Fruit fly (Drosophila melanogaster): Measurements from ENCODE around the gene Whamy.
A peak's percentile ranks its signal among the peaks of the same experiment; 100 is the strongest.

Whamy gene

dm6 chr3R:9783240-9783917, 9.2 kb upstream of the Whamy start:
- TF ChIP-seq PHDP (tag; optimal IDR thresholded peaks at IDR 0.05) (peak; percentile 26), CG18599 (GFP tag; optimal IDR thresholded peaks at IDR 0.05) (peak; percentile 7), usp (GFP tag; optimal IDR thresholded peaks at IDR 0.05) (no peak), unpg (GFP tag; optimal IDR thresholded peaks at IDR 0.05) (peak; percentile 47), dmrt11E (tag; optimal IDR thresholded peaks at IDR 0.05) (peak; percentile 2), tap (tag; optimal IDR thresholded peaks at IDR 0.05) (peak; percentile 14), bigmax (GFP tag; optimal IDR thresholded peaks at IDR 0.05) (peak; percentile 66), dysf (GFP tag; IDR thresholded peaks at IDR 0.05) (no peak), gsb-n (tag; optimal IDR thresholded peaks at IDR 0.05) (peak; percentile 14), sens (GFP tag) (peak; percentile 25), vvl (GFP tag; IDR thresholded peaks at IDR 0.05) (0 out of 2 replicates have a peak, but pooled peaks have one; percentile 8), CG2678 (tag; optimal IDR thresholded peaks at IDR 0.05) (peak; percentile 25), CG3847 (GFP tag; IDR thresholded peaks at IDR 0.05) (no peak), Pdp1 (GFP tag; optimal IDR thresholded peaks at IDR 0.05) (peak in 1 of 2 experiments; percentile 95), ATbp (GFP tag; optimal IDR thresholded peaks at IDR 0.05) (peak; percentile 29), Fer1 (GFP tag; optimal IDR thresholded peaks at IDR 0.05) (peak; percentile 2), Ptx1 (GFP tag; IDR thresholded peaks at IDR 0.05) (peak; percentile 16; the same call in 1 of the 2 replicates), gem (tag; optimal IDR thresholded peaks at IDR 0.05) (peak; percentile 73), prd (optimal IDR thresholded peaks at IDR 0.05) (no peak), prd (GFP tag; IDR thresholded peaks at IDR 0.05) (0 out of 3 replicates have a peak, but pooled peaks have one; percentile 17), CG11696 (GFP tag; IDR thresholded peaks at IDR 0.05) (peak; percentile 79), CG7839 (tag; optimal IDR thresholded peaks at IDR 0.05) (peak; percentile 41), CG12155 (GFP tag; optimal IDR thresholded peaks at IDR 0.05) (no peak), bab2 (GFP tag; optimal IDR thresholded peaks at IDR 0.05) (no peak), bsh (GFP tag; optimal IDR thresholded peaks at IDR 0.05) (peak in 1 of 2 experiments; percentile 33), CG2712 (tag; optimal IDR thresholded peaks at IDR 0.05) (peak; percentile 35), CG11560 (tag; IDR thresholded peaks at IDR 0.05) (no peak), lov (optimal IDR thresholded peaks at IDR 0.05) (no peak), lov (GFP tag; IDR thresholded peaks at IDR 0.05) (no peak), CG18262 (tag; optimal IDR thresholded peaks at IDR 0.05) (peak; percentile 27), so (GFP tag; IDR thresholded peaks at IDR 0.05) (0 out of 3 replicates have a peak, but pooled peaks have one; percentile 25), Hr51 (GFP tag; optimal IDR thresholded peaks at IDR 0.05) (peak in 1 of 2 experiments; percentile 36), CG3065 (GFP tag; optimal IDR thresholded peaks at IDR 0.05) (no peak), row (GFP tag; IDR thresholded peaks at IDR 0.05) (peak; percentile 41; the same call in 1 of the 3 replicates), CG17829 (tag; optimal IDR thresholded peaks at IDR 0.05) (no peak), CG31441 (GFP tag; IDR thresholded peaks at IDR 0.05) (peak; percentile 39; the same call in 1 of the 2 replicates), Sox100B (GFP tag; optimal IDR thresholded peaks at IDR 0.05) (no peak), zen2 (GFP tag; IDR thresholded peaks at IDR 0.05; ENCODE audit: partially characterized antibody) (no peak), Atf-2 (GFP tag; optimal IDR thresholded peaks at IDR 0.05) (no peak), nmo (GFP tag; optimal IDR thresholded peaks at IDR 0.05) (peak; percentile 5), CG7556 (GFP tag; optimal IDR thresholded peaks at IDR 0.05) (peak; percentile 45), Hr78 (GFP tag; optimal IDR thresholded peaks at IDR 0.05) (peak in 1 of 2 experiments; percentile 52), Dek (tag; optimal IDR thresholded peaks at IDR 0.05) (peak; percentile 9), Xbp1 (GFP tag; optimal IDR thresholded peaks at IDR 0.05) (peak; percentile 6), HLH4C (GFP tag; IDR thresholded peaks at IDR 0.05; ENCODE audit: partially characterized antibody) (no peak), CG2120 (GFP tag; optimal IDR thresholded peaks at IDR 0.05) (peak; percentile 24), MTF-1 (GFP tag; optimal IDR thresholded peaks at IDR 0.05; ENCODE audit: borderline replicate concordance) (peak; percentile 49), grau (tag; optimal IDR thresholded peaks at IDR 0.05) (peak; percentile 15)

All from whole organism, embryonic.